Worm (Caenorhabditis elegans) whole organism, early embryonic: ENCODE results near the gene cpr-5.

ENCODE experiments used
- F13C5.2 ChIP-seq: sonication (generic microtip); optimal IDR thresholded peaks from 2 replicates; lab custom pipeline; 2017; ENCODE audit warnings: mild to moderate bottlenecking, missing genetic modification characterization, inconsistent platforms, missing compliant biosample characterization
- aly-1 ChIP-seq: sonication (generic microtip); optimal IDR thresholded peaks from 2 replicates; lab custom pipeline; 2016; ENCODE audit warnings: missing genetic modification characterization, missing compliant biosample characterization
- ama-1 ChIP-seq: fragments of 150-350 bp; optimal IDR thresholded peaks from 2 replicates; lab custom pipeline; 2014
- flt-1 ChIP-seq: fragments of 200-800 bp; sonication (Bioruptor generic); IDR thresholded peaks from 2 replicates; pipeline ENCODE4 v1.3.6; 2022; ENCODE audit warnings: missing genetic modification characterization, missing compliant biosample characterization
- hmbx-1 ChIP-seq: sonication (generic microtip); optimal IDR thresholded peaks from 2 replicates; lab custom pipeline; 2016; ENCODE audit warnings: mild to moderate bottlenecking, missing genetic modification characterization, missing compliant biosample characterization
- hmg-4 ChIP-seq: fragments of 200-800 bp; sonication (Bioruptor generic); optimal IDR thresholded peaks from 2 replicates; lab custom pipeline; 2018; ENCODE audit warnings: mild to moderate bottlenecking, missing genetic modification characterization, missing compliant biosample characterization
- scrt-1 ChIP-seq: fragments of 200-800 bp; sonication (Bioruptor generic); IDR thresholded peaks from 2 replicates; pipeline ENCODE4 v1.3.6; 2022; ENCODE audit warnings: missing genetic modification characterization, missing compliant biosample characterization
- sea-1 ChIP-seq: fragments of 200-800 bp; sonication (Bioruptor generic); conservative IDR thresholded peaks from 2 replicates; pipeline ENCODE4 v1.3.6; 2022; ENCODE audit warnings: missing genetic modification characterization, missing compliant biosample characterization
- tra-4 ChIP-seq: sonication (generic microtip); optimal IDR thresholded peaks from 2 replicates; lab custom pipeline; 2017; ENCODE audit warnings: missing genetic modification characterization, missing compliant biosample characterization

- TF ChIP-seq ama-1 (lab: Kevin White, UChicago), result no peak
- TF ChIP-seq scrt-1 (GFP tag; lab: Robert Waterston, UW), result no peak
- TF ChIP-seq hmg-4 (GFP tag; lab: Kevin White, UChicago), result no peak
- no peak for TF ChIP-seq F13C5.2 (tag; lab: Kevin White, UChicago)
- no peak for TF ChIP-seq hmbx-1 (tag; lab: Kevin White, UChicago)
- TF ChIP-seq flt-1 (GFP tag; lab: Robert Waterston, UW), result no peak
- TF ChIP-seq tra-4 (tag; lab: Kevin White, UChicago), result no peak
- no peak for TF ChIP-seq sea-1 (GFP tag; lab: Robert Waterston, UW)
- no peak for TF ChIP-seq aly-1 (tag; lab: Kevin White, UChicago)
Observed at ce11 chrV:1134302-1134701, 466 bp upstream of the cpr-5 start, which contains the start of gene cpr-8.
